Worm (Caenorhabditis elegans): ENCODE measurements around the gene alh-1.

Gene alh-1

DNA sequence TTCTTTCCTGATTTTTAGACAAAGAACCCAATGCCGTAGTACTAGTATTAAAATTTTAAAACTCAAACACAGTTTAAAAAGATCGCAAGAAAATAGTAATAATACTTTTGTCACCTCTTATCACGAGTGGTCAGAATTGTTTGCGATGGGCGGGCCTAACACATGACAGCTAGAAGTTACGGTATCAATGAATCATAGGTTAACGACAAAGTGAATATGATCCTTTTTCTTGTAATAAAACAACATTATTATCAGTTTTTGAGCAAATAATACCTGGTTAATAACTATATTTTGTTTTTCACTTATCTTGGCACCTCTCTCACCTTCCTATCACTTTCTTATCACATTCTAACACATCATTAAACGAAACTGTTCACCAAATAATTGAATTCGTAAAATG is 35.4 kb downstream of the alh-1 start:
- TF ChIP-seq nhr-80 (tag; optimal IDR thresholded peaks at IDR 0.05) (peak; percentile 23), nhr-179 (tag; optimal IDR thresholded peaks at IDR 0.05) (no peak), hlh-26 (GFP tag; conservative IDR thresholded peaks at IDR 0.05) (no peak), madf-6 (GFP tag; IDR thresholded peaks at IDR 0.05) (no peak), dpl-1 (GFP tag; optimal IDR thresholded peaks at IDR 0.05) (no peak), unc-130 (GFP tag; optimal IDR thresholded peaks at IDR 0.05) (no peak), hmg-20 (GFP tag; IDR thresholded peaks at IDR 0.05) (no peak)

DNA sequence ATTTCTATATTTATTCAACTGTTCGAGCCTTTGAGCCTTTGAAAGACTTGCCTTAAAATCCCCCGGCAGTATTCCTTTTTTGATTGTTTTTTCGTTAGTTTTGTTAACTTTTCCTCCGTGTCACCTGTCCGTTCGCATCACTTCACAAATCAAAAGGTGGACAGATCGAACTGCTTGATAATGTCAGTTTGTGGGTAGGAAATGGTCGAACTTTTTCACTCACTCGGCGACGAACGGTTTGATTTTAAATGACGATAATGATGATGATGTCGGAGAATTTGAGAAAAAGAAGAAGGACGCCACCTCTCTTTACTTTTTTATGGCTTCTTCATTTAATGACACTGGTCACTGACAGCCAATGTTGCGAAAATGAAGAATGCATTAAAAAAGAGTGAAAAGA is 41.5 kb downstream of the alh-1 start:
- TF ChIP-seq F23B12.7 (tag; optimal IDR thresholded peaks at IDR 0.05; ENCODE audit: insufficient read depth) (no peak), unc-62 (GFP tag; optimal IDR thresholded peaks at IDR 0.05) (no peak), sdz-38 (tag; optimal IDR thresholded peaks at IDR 0.05) (no peak), rcor-1 (GFP tag; IDR thresholded peaks at IDR 0.05) (no peak), nfyb-1 (GFP tag; IDR thresholded peaks at IDR 0.05) (no peak), bed-2 (GFP tag; IDR thresholded peaks at IDR 0.05) (no peak), Y53G8AR.9 (GFP tag; conservative IDR thresholded peaks at IDR 0.05) (no peak), C17E4.6 (GFP tag; IDR thresholded peaks at IDR 0.05) (no peak), cebp-2 (GFP tag; IDR thresholded peaks at IDR 0.05) (no peak), ceh-100 (GFP tag; IDR thresholded peaks at IDR 0.05) (no peak)

ce11 chrIII:5120593-5120992 is 43.0 kb downstream of the alh-1 start:
- TF ChIP-seq B0261.1 (tag; optimal IDR thresholded peaks at IDR 0.05): no peak
- no peak for TF ChIP-seq aptf-2 (GFP tag; conservative IDR thresholded peaks at IDR 0.05)
- TF ChIP-seq attf-3 (GFP tag; conservative IDR thresholded peaks at IDR 0.05): no peak
- TF ChIP-seq lsl-1 (GFP tag; optimal IDR thresholded peaks at IDR 0.05): no peak
- TF ChIP-seq Y56A3A.18 (GFP tag; IDR thresholded peaks at IDR 0.05): no peak
- TF ChIP-seq mcd-1 (GFP tag; IDR thresholded peaks at IDR 0.05): no peak
- no peak for TF ChIP-seq tlf-1 (GFP tag; optimal IDR thresholded peaks at IDR 0.05)
- no peak for TF ChIP-seq chd-7 (tag; optimal IDR thresholded peaks at IDR 0.05)
- TF ChIP-seq nhr-179 (tag; optimal IDR thresholded peaks at IDR 0.05): no peak
- TF ChIP-seq xnd-1 (tag; optimal IDR thresholded peaks at IDR 0.05): no peak
- no peak for TF ChIP-seq lin-26 (GFP tag; IDR thresholded peaks at IDR 0.05)
- TF ChIP-seq F49E8.2 (tag; optimal IDR thresholded peaks at IDR 0.05; ENCODE audit: insufficient read depth): no peak

DNA sequence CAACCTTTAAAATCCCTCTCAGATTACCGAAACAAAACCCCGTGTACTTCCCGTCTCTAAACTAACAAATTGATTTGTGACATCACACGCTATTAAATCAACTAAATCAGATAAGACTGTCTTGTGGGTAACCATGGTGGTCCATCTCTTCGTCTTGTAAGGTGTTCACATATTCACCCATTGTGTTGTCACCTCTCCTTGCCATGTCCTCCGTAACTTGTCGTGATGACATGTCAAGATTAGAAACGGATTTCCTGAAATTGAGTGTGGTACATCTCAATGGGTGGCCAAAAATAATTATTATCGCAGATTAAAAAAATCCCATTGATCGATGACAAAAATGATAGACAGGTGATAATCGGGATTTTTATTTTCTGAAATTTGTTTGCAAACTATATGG is 46.8 kb downstream of the alh-1 start:
- TF ChIP-seq ceh-91 (GFP tag; IDR thresholded peaks at IDR 0.05): no peak
- TF ChIP-seq nhr-90 (tag; optimal IDR thresholded peaks at IDR 0.05): no peak
- TF ChIP-seq die-1 (tag; optimal IDR thresholded peaks at IDR 0.05): no peak
- no peak for TF ChIP-seq Y95B8A.8 (GFP tag; IDR thresholded peaks at IDR 0.05)
- peak; percentile 87 for TF ChIP-seq unc-62 (GFP tag; optimal IDR thresholded peaks at IDR 0.05)

DNA sequence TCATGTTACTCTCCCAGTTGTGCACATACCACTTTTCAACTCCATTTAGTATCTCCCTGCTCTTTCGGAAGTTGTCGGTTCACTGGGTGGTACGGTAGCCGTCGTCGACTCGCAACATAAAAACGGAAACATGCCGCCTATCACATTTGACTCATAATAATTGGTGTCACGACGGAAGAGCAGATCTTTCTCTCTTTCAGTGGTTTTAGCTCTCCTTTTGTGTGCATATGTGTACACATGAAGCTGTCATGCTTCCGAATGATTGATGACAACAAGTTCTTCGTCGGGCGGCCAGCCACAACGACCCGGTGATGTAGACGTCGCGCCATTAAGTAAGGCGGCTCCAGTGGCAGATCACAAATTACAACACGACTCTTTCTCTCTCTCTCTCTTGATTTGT is 48.2 kb downstream of the alh-1 start:
- no peak for TF ChIP-seq xnd-1 (tag; optimal IDR thresholded peaks at IDR 0.05)
- no peak for TF ChIP-seq mel-28 (tag; optimal IDR thresholded peaks at IDR 0.05; ENCODE audit: borderline replicate concordance)
- TF ChIP-seq ztf-26 (tag; optimal IDR thresholded peaks at IDR 0.05): no peak
- TF ChIP-seq rcor-1 (GFP tag; IDR thresholded peaks at IDR 0.05): no peak
- no peak for TF ChIP-seq madf-3 (GFP tag; IDR thresholded peaks at IDR 0.05)
- TF ChIP-seq F22D6.2 (tag; optimal IDR thresholded peaks at IDR 0.05): no peak
- no peak for TF ChIP-seq sea-2 (GFP tag; IDR thresholded peaks at IDR 0.05)
- TF ChIP-seq pha-4 (tag; optimal IDR thresholded peaks at IDR 0.05): no peak
- no peak for TF ChIP-seq cebp-2 (GFP tag; IDR thresholded peaks at IDR 0.05)
- no peak for TF ChIP-seq K11D2.4 (GFP tag; IDR thresholded peaks at IDR 0.05)
- TF ChIP-seq bed-2 (GFP tag; IDR thresholded peaks at IDR 0.05): no peak
- TF ChIP-seq ets-4 (GFP tag; optimal IDR thresholded peaks at IDR 0.05): no peak
- TF ChIP-seq lag-1 (GFP tag; IDR thresholded peaks at IDR 0.05): no peak
- TF ChIP-seq gei-17 (GFP tag; optimal IDR thresholded peaks at IDR 0.05): no peak
- TF ChIP-seq nhr-80 (tag; optimal IDR thresholded peaks at IDR 0.05): no peak
- no peak for TF ChIP-seq lin-26 (GFP tag; IDR thresholded peaks at IDR 0.05)
- TF ChIP-seq rec-8 (tag; optimal IDR thresholded peaks at IDR 0.05): no peak
- no peak for TF ChIP-seq ceh-40 (GFP tag; IDR thresholded peaks at IDR 0.05)

Data from whole organism, young adult.